Fruit fly (Drosophila melanogaster): Measurements from ENCODE around the gene CG5151.

CG5151 gene

DNA sequence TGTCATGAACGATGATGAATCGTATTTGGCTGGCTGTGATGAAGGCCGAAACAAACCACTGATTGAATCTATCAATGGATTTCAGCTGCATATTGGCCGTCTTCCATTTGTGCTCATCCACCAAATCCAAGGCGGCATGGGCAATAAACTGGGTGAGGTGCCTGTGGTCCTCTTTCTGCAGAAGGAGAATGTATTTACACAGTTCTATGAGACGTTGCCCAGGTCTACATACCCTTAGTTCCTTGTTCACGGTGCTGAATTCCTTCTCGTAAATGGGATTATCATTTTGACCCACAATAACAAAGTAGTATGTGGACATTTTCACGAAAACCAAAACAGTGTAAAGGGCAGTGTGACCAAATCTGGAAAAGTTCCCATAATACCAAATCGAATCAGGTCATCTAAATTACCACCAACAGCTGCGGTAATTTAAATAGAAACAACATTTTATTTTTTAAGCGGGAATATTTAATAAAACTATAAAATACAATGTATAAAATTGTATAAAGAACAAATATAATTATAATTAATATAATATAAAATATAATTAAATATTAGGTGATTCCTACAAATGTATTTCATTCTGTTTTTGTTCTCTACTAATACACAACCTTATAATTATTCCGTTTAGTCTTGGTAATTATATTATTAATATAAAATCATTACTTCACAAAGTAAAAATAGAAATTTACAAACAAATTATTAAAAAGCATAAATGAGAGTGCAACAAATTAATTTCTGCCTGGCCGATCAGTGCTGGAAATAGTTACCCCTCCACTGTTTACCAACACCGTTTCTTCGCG is 33.0 kb downstream of the CG5151 start, which contains the start of the genes Trs20 and elg1 (continued):
- peak; percentile 50 for TF ChIP-seq CG15514 (GFP tag; optimal IDR thresholded peaks at IDR 0.05)
- TF ChIP-seq seq (GFP tag; IDR thresholded peaks at IDR 0.05), result 0 out of 2 replicates have a peak, but pooled peaks have one; percentile 22
- no peak; the same call in 1 of the 2 replicates for TF ChIP-seq CG10366 (GFP tag; IDR thresholded peaks at IDR 0.05)
- TF ChIP-seq Tbp (GFP tag; optimal IDR thresholded peaks at IDR 0.05), result no peak
- no peak for TF ChIP-seq CG6654 (GFP tag; optimal IDR thresholded peaks at IDR 0.05)
- no peak for TF ChIP-seq Awh (GFP tag; IDR thresholded peaks at IDR 0.05)
- no peak for TF ChIP-seq CG8089 (GFP tag; optimal IDR thresholded peaks at IDR 0.05)
- TF ChIP-seq pita (GFP tag; optimal IDR thresholded peaks at IDR 0.05), result no peak
- TF ChIP-seq D19B (GFP tag; optimal IDR thresholded peaks at IDR 0.05), result no peak
- no peak for TF ChIP-seq salm (tag; optimal IDR thresholded peaks at IDR 0.05)
- no peak for TF ChIP-seq CG4360 (GFP tag; IDR thresholded peaks at IDR 0.05)
- no peak for TF ChIP-seq CG5180 (GFP tag; optimal IDR thresholded peaks at IDR 0.05)
- TF ChIP-seq sob (GFP tag; IDR thresholded peaks at IDR 0.05), result peak; percentile 59
- TF ChIP-seq tup (GFP tag; optimal IDR thresholded peaks at IDR 0.05), result no peak
- TF ChIP-seq CG10147 (GFP tag; optimal IDR thresholded peaks at IDR 0.05), result peak; percentile 7
- no peak for TF ChIP-seq CG3407 (GFP tag; optimal IDR thresholded peaks at IDR 0.05)
- no peak for TF ChIP-seq Neu2 (GFP tag; optimal IDR thresholded peaks at IDR 0.05; ENCODE audit: borderline replicate concordance)
- TF ChIP-seq nmo (GFP tag; optimal IDR thresholded peaks at IDR 0.05), result peak; percentile 66
- TF ChIP-seq CG1832 (GFP tag; optimal IDR thresholded peaks at IDR 0.05), result no peak
- TF ChIP-seq ara (GFP tag; IDR thresholded peaks at IDR 0.05), result no peak
- TF ChIP-seq dpn (GFP tag; optimal IDR thresholded peaks at IDR 0.05), result peak; percentile 2 to 35
- TF ChIP-seq CG11723 (GFP tag; optimal IDR thresholded peaks at IDR 0.05), result no peak
- TF ChIP-seq Rx (GFP tag; IDR thresholded peaks at IDR 0.05), result no peak
- peak in 1 of 2 experiments; percentile 57 for TF ChIP-seq bsh (GFP tag; optimal IDR thresholded peaks at IDR 0.05)
- TF ChIP-seq Hr78 (GFP tag; optimal IDR thresholded peaks at IDR 0.05), result peak in 1 of 2 experiments; percentile 44
- TF ChIP-seq CG34422 (GFP tag; IDR thresholded peaks at IDR 0.05), result peak; percentile 58; the same call in 2 of the 3 replicates
- no peak for TF ChIP-seq run (tag; optimal IDR thresholded peaks at IDR 0.05)
- peak; percentile 27 for TF ChIP-seq CG6765 (GFP tag; optimal IDR thresholded peaks at IDR 0.05)
- TF ChIP-seq CG6854 (GFP tag; optimal IDR thresholded peaks at IDR 0.05), result peak; percentile 37
- TF ChIP-seq Camta (GFP tag; optimal IDR thresholded peaks at IDR 0.05), result no peak
- TF ChIP-seq her (GFP tag; optimal IDR thresholded peaks at IDR 0.05), result no peak
- no peak for TF ChIP-seq Antp (GFP tag; optimal IDR thresholded peaks at IDR 0.05)
- no peak for TF ChIP-seq jing (GFP tag; optimal IDR thresholded peaks at IDR 0.05)
- peak; percentile 42 for TF ChIP-seq CG12104 (GFP tag; optimal IDR thresholded peaks at IDR 0.05)
- no peak for TF ChIP-seq HLHmδ (GFP tag; optimal IDR thresholded peaks at IDR 0.05)
- no peak for TF ChIP-seq CG7357 (GFP tag; IDR thresholded peaks at IDR 0.05)
- peak; percentile 26; the same call in 1 of the 2 replicates for TF ChIP-seq CG32532 (GFP tag; IDR thresholded peaks at IDR 0.05)
- no peak for TF ChIP-seq pum (GFP tag; optimal IDR thresholded peaks at IDR 0.05)
- peak; percentile 39 for TF ChIP-seq ind (GFP tag; optimal IDR thresholded peaks at IDR 0.05)
- TF ChIP-seq CG16815 (GFP tag; optimal IDR thresholded peaks at IDR 0.05), result no peak
- TF ChIP-seq chif (GFP tag; optimal IDR thresholded peaks at IDR 0.05), result no peak
- TF ChIP-seq Meics (GFP tag; optimal IDR thresholded peaks at IDR 0.05), result peak; percentile 61
- peak; percentile 85 for TF ChIP-seq gsb-n (tag; optimal IDR thresholded peaks at IDR 0.05)
- TF ChIP-seq Deaf1 (tag; optimal IDR thresholded peaks at IDR 0.05), result no peak
- TF ChIP-seq lilli (GFP tag; optimal IDR thresholded peaks at IDR 0.05), result peak; percentile 45
- no peak for TF ChIP-seq sna (GFP tag; IDR thresholded peaks at IDR 0.05; ENCODE audit: partially characterized antibody)
- no peak for TF ChIP-seq CG4707 (GFP tag; optimal IDR thresholded peaks at IDR 0.05)
- no peak for TF ChIP-seq CG12236 (GFP tag; optimal IDR thresholded peaks at IDR 0.05)
- no peak for TF ChIP-seq jumu (GFP tag; optimal IDR thresholded peaks at IDR 0.05)
